Worm (Caenorhabditis elegans): ENCODE measurements around the gene srw-17.
"Not testable (repeated sequence)": the region's sequence is repeated elsewhere in the genome, so short reads cannot be mapped to it uniquely, and the experiment has no call there.

The srw-17 gene

ce11 chrV:15287856-15288255 is 11.0 kb upstream of the srw-17 start, which contains the start of gene cyp-34A1:
cyp-34A1 (minus strand) TSS chrV:15287956.
- TF ChIP-seq W03F9.2 (tag; optimal IDR thresholded peaks at IDR 0.05): no peak
- TF ChIP-seq dao-5 (tag; optimal IDR thresholded peaks at IDR 0.05): no peak
- TF ChIP-seq him-1 (tag; optimal IDR thresholded peaks at IDR 0.05): no peak

ce11 chrV:15285984-15286383 is 9.2 kb upstream of the srw-17 start:
- TF ChIP-seq W03F9.2 (tag; optimal IDR thresholded peaks at IDR 0.05): no peak
- no peak for TF ChIP-seq him-1 (tag; optimal IDR thresholded peaks at IDR 0.05)
- no peak for TF ChIP-seq dao-5 (tag; optimal IDR thresholded peaks at IDR 0.05)

DNA sequence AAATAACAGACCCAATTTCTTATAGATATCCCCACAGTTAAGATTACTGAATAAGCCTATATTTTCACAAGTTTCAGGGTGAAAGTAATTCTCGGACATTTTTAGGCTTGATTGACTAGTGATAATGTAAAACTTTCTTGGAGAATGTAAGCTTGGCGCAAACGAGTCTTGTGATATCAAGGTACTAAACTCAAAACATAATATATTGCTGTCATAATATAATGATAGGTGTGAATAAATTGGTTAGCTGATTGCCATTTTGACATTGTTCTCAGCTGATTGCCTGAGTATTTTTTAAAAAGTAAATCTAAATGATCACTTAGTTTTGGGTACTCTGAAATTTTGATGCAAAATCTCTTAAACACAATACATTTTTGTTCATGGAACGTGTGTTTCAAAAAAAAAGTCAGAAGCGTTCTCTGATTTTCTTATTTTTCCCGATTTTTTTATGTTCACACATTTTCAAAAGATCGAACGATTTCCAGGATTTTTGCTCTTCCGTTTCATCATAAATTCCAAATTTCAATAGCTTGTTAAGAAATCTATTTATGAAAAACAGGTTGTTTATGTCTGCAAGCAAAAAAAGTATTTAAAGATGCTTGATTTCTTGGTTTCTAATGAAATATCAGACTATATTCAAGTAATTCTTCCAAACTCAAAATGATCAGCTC is 4.6 kb upstream of the srw-17 start, which contains the start of the genes srw-19 and srx-51:
srw-19 (minus strand) TSS at position 101 of the 671 bp plus-strand sequence.
srx-51 (plus strand) TSS at position 621 of the 671 bp plus-strand sequence.
- TF ChIP-seq W03F9.2 (tag; optimal IDR thresholded peaks at IDR 0.05): no peak
- TF ChIP-seq him-1 (tag; optimal IDR thresholded peaks at IDR 0.05): no peak
- no peak for TF ChIP-seq dao-5 (tag; optimal IDR thresholded peaks at IDR 0.05)

ce11 chrV:15274757-15275156 is 2.1 kb downstream of the srw-17 start, which contains the start of gene srw-16:
srw-16 (minus strand) TSS chrV:15274857.
- TF ChIP-seq W03F9.2 (tag; optimal IDR thresholded peaks at IDR 0.05): no peak
- no peak for TF ChIP-seq dao-5 (tag; optimal IDR thresholded peaks at IDR 0.05)
- TF ChIP-seq him-1 (tag; optimal IDR thresholded peaks at IDR 0.05): no peak

- TF ChIP-seq dao-5 (tag; optimal IDR thresholded peaks at IDR 0.05): no peak
- no peak for TF ChIP-seq W03F9.2 (tag; optimal IDR thresholded peaks at IDR 0.05)
- no peak for TF ChIP-seq him-1 (tag; optimal IDR thresholded peaks at IDR 0.05)
These were observed 4.6 kb downstream of the srw-17 start, which contains the start of gene T10H4.4 for ce11 chrV:15272263-15272662. T10H4.4 (minus strand) TSS chrV:15272363.

DNA sequence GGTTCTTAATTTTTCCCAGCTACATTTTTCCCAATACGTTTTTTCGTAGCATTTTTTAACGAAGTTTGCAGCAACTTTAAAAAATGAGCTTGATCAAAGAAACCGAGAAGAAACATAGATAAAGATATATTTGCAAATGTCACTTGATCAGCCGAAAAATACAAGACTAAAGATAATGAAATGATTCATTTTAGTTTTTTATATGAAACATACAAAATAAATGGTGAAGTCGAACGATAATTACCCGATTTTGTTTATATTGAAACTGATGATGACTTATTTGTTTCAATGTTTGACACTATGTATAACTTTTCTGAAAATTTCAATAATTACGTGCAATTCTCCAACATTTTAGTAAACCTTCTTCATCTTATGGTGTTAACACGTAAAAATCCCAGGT is 8.5 kb downstream of the srw-17 start, which contains the start of gene srw-22:
srw-22 (plus strand) TSS at position 301 of the 400 bp plus-strand sequence.
- no peak for TF ChIP-seq dao-5 (tag; optimal IDR thresholded peaks at IDR 0.05)
- TF ChIP-seq W03F9.2 (tag; optimal IDR thresholded peaks at IDR 0.05): no peak
- TF ChIP-seq him-1 (tag; optimal IDR thresholded peaks at IDR 0.05): no peak

- TF ChIP-seq W03F9.2 (tag; optimal IDR thresholded peaks at IDR 0.05): no peak
These were observed 9.4 kb downstream of the srw-17 start, which contains the start of gene T10H4.13 for ce11 chrV:15267405-15267804. T10H4.13 (minus strand) TSS chrV:15267505.

ce11 chrV:15265814-15266213 is 11.0 kb downstream of the srw-17 start, which contains the start of gene M01B2.13:
M01B2.13 (minus strand) TSS chrV:15265914.
- TF ChIP-seq W03F9.2 (tag; optimal IDR thresholded peaks at IDR 0.05): no peak
- no peak for TF ChIP-seq dao-5 (tag; optimal IDR thresholded peaks at IDR 0.05)

ce11 chrV:15264131-15264530 is 12.7 kb downstream of the srw-17 start, which contains the start of gene M01B2.12:
M01B2.12 (minus strand) TSS chrV:15264231.
- TF ChIP-seq him-1 (tag; optimal IDR thresholded peaks at IDR 0.05) (no peak), dao-5 (tag; optimal IDR thresholded peaks at IDR 0.05) (no peak), W03F9.2 (tag; optimal IDR thresholded peaks at IDR 0.05) (no peak)

DNA sequence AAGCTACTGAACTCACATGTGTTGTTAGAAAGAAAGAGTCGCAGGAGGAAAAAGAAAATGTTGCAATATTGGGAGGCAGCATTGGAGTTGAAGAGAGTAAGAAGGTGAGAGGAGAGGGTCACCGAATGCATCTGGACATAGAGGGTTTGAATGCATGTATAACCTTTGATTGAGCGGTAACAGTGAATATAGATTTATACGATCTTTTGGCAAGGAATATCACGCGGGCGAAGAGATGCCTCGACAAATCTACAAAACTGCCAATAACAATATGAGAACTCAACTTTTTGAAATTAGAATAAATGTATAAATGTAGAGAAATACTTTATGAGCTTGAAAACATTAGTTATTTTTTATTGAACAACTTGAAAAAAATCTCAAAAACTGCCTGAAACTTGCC is 14.5 kb downstream of the srw-17 start, which contains the start of gene M01B2.10:
M01B2.10 (minus strand) TSS at position 101 of the 400 bp plus-strand sequence.
- not testable (repeated sequence) for TF ChIP-seq W03F9.2, dao-5, him-1 (tag; optimal IDR thresholded peaks at IDR 0.05)

ce11 chrV:15259904-15260303 is 16.9 kb downstream of the srw-17 start, which contains the start of gene M01B2.8:
M01B2.8 (plus strand) TSS chrV:15260204.
- TF ChIP-seq him-1 (tag; optimal IDR thresholded peaks at IDR 0.05): no peak

- no peak for TF ChIP-seq dao-5 (tag; optimal IDR thresholded peaks at IDR 0.05)
- no peak for TF ChIP-seq him-1 (tag; optimal IDR thresholded peaks at IDR 0.05)
- TF ChIP-seq W03F9.2 (tag; optimal IDR thresholded peaks at IDR 0.05): no peak
These were observed 17.8 kb downstream of the srw-17 start, which contains the start of gene srsx-37 for ce11 chrV:15259049-15259448. srsx-37 (minus strand) TSS chrV:15259149.

DNA sequence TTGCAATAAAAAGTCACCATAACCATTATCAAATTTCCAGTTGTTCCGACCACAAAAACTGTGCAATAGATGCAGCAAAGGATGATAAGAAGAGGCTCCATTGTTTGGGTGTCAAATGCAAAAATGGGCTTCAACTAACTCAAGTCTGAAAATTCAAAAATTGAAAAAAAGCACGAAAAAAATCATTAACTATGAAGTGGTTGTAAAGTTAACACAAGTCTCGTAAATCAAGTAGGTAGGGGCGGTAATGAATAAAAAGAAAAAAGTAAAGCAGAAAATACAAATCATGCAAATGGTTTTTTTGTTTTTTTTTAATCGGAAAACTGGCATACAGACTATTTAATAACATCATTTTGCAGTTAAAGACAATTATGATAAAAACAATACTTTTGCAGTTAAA is 20.1 kb downstream of the srw-17 start, which contains the start of gene srsx-39:
srsx-39 (minus strand) TSS at position 101 of the 400 bp plus-strand sequence.
- TF ChIP-seq dao-5, him-1, W03F9.2 (tag; optimal IDR thresholded peaks at IDR 0.05): not testable (repeated sequence)

- no peak for TF ChIP-seq dao-5 (tag; optimal IDR thresholded peaks at IDR 0.05)
These were observed 23.3 kb downstream of the srw-17 start, which contains the start of gene srbc-75 for ce11 chrV:15253529-15253928. srbc-75 (plus strand) TSS chrV:15253829.

Data from whole organism, L4/young adult.